Fruit fly (Drosophila melanogaster) Kc167 (cell line): ENCODE data around the gene CG43085.

Experiments
- Myc ChIP-seq: fragments of >200 bp; optimal IDR thresholded peaks from 2 replicates; lab custom pipeline; 2017; ENCODE audit warnings: missing external identifiers
- Sin3A ChIP-seq: fragments of >200 bp; optimal IDR thresholded peaks from 2 replicates; lab custom pipeline; 2018; ENCODE audit warnings: missing external identifiers
- h ChIP-seq: fragments of >200 bp; optimal IDR thresholded peaks from 3 replicates; lab custom pipeline; 2018; ENCODE audit warnings: missing external identifiers
- insv ChIP-seq: fragments of >200 bp; optimal IDR thresholded peaks from 3 replicates; lab custom pipeline; 2018; ENCODE audit warnings: missing external identifiers
- psq ChIP-seq: fragments of >200 bp; optimal IDR thresholded peaks from 2 replicates; lab custom pipeline; 2017; ENCODE audit warnings: missing external identifiers
- ttk ChIP-seq: sonication (Bioruptor generic); optimal IDR thresholded peaks from 2 replicates; lab custom pipeline; 2017; ENCODE audit warnings: missing external identifiers

The CG43085 gene

dm6 chr3L:17619209-17619705, 27.3 kb downstream of the CG43085 start, which contains the start of gene Eip74EF:
Gene Eip74EF (minus strand): TSS chr3L:17619325.
- TF ChIP-seq h (lab: Kevin White, UChicago) (no peak), psq (lab: Kevin White, UChicago) (no peak)

- TF ChIP-seq insv (lab: Kevin White, UChicago) (no peak), h (lab: Kevin White, UChicago) (no peak), ttk (lab: Kevin White, UChicago) (no peak)
Measured at dm6 chr3L:17616876-17617279, 29.7 kb downstream of the CG43085 start.

dm6 chr3L:17615838-17616237, 30.7 kb downstream of the CG43085 start:
- TF ChIP-seq ttk (lab: Kevin White, UChicago) (no peak), Myc (no peak), Sin3A (lab: Kevin White, UChicago) (no peak), h (lab: Kevin White, UChicago) (no peak)

dm6 chr3L:17615286-17615685, 31.3 kb downstream of the CG43085 start:
- TF ChIP-seq Myc (no peak), ttk (lab: Kevin White, UChicago) (no peak), h (lab: Kevin White, UChicago) (no peak)

dm6 chr3L:17613972-17614384, 32.6 kb downstream of the CG43085 start:
- TF ChIP-seq psq (lab: Kevin White, UChicago) (no peak), Sin3A (lab: Kevin White, UChicago) (no peak), insv (lab: Kevin White, UChicago) (no peak), ttk (lab: Kevin White, UChicago) (no peak), Myc (no peak), h (lab: Kevin White, UChicago) (no peak)

- TF ChIP-seq psq (lab: Kevin White, UChicago), result no peak
Measured at dm6 chr3L:17613292-17613734, 33.2 kb downstream of the CG43085 start.

dm6 chr3L:17611864-17612505, 34.6 kb downstream of the CG43085 start:
- no peak for TF ChIP-seq insv (lab: Kevin White, UChicago)
- no peak for TF ChIP-seq Sin3A (lab: Kevin White, UChicago)
- no peak for TF ChIP-seq ttk (lab: Kevin White, UChicago)
- no peak for TF ChIP-seq psq (lab: Kevin White, UChicago)
- TF ChIP-seq Myc, result no peak
- no peak for TF ChIP-seq h (lab: Kevin White, UChicago)

dm6 chr3L:17610896-17611711, 35.4 kb downstream of the CG43085 start:
- no peak for TF ChIP-seq ttk (lab: Kevin White, UChicago)
- no peak for TF ChIP-seq Sin3A (lab: Kevin White, UChicago)
- no peak for TF ChIP-seq Myc
- no peak for TF ChIP-seq psq (lab: Kevin White, UChicago)
- TF ChIP-seq insv (lab: Kevin White, UChicago), result no peak
- no peak for TF ChIP-seq h (lab: Kevin White, UChicago)

dm6 chr3L:17609068-17609382, 37.5 kb downstream of the CG43085 start:
- TF ChIP-seq ttk (lab: Kevin White, UChicago) (no peak), Sin3A (lab: Kevin White, UChicago) (no peak), psq (lab: Kevin White, UChicago) (no peak), insv (lab: Kevin White, UChicago) (no peak), h (lab: Kevin White, UChicago) (no peak), Myc (no peak)

dm6 chr3L:17608185-17609067, 38.1 kb downstream of the CG43085 start:
- TF ChIP-seq psq (lab: Kevin White, UChicago) (no peak), h (lab: Kevin White, UChicago) (no peak), Sin3A (lab: Kevin White, UChicago) (no peak)

dm6 chr3L:17606629-17607287, 39.8 kb downstream of the CG43085 start:
- TF ChIP-seq psq (lab: Kevin White, UChicago) (no peak), ttk (lab: Kevin White, UChicago) (no peak), Myc (no peak), h (lab: Kevin White, UChicago) (no peak), insv (lab: Kevin White, UChicago) (no peak), Sin3A (lab: Kevin White, UChicago) (no peak)
